Worm (Caenorhabditis elegans): ENCODE data around the gene mcd-1.

Gene mcd-1

DNA sequence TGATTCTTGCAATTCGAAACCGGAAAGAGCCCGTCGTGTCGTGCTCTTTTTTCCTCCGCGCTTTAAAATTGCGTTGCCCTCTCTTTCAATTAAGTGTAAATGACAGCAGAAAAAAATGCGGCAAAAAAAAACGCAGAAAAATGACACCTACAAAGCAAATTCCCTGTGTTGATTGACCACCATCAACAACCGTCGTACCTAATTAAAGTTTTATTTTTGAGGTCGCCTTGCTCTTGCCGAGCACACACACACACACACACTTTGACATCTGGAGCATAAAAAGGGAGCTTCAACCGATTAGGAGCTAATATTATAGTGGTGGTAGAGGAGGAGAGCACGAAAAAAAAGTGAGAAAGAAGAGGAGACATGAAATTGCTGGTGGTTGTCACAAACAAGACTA is 47.6 kb downstream of the mcd-1 start:
- TF ChIP-seq unc-86 (tag; optimal IDR thresholded peaks at IDR 0.05) (no peak), ceh-8 (GFP tag; optimal IDR thresholded peaks at IDR 0.05) (peak; percentile 52), egl-13 (tag; optimal IDR thresholded peaks at IDR 0.05) (peak; percentile 17), lin-39 (tag; optimal IDR thresholded peaks at IDR 0.05) (no peak), lin-14 (GFP tag; optimal IDR thresholded peaks at IDR 0.05) (peak; percentile 55), efl-1 (optimal IDR thresholded peaks at IDR 0.05) (no peak), efl-1 (GFP tag; optimal IDR thresholded peaks at IDR 0.05 in 1 of 2) (peak in 1 of 2 experiments; percentile 78), mab-9 (GFP tag; IDR thresholded peaks at IDR 0.05) (no peak)

DNA sequence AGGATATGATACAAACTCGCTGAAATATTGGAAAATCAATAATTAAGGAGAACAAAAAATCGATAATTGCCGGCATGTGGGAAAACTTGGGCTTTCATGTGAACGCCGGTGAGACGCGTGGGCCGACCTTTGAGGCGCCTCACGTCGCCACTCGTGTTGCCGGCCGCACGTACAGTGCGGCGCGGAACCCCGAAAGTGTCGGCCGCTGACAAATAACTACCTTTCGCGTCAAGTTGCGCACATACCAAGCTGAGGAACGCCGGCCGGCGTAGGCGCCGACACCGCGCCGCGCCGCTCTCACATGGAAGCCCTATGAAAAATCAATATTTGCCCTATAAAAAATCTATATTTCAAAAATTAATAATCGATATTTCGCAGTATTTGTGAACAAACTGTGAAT is 49.9 kb downstream of the mcd-1 start:
- TF ChIP-seq skn-1 (tag; optimal IDR thresholded peaks at IDR 0.05) = no peak
- TF ChIP-seq zip-4 (GFP tag; optimal IDR thresholded peaks at IDR 0.05) = no peak
- no peak for TF ChIP-seq mdl-1 (tag; optimal IDR thresholded peaks at IDR 0.05)
- no peak for TF ChIP-seq aha-1 (tag; optimal IDR thresholded peaks at IDR 0.05)
- no peak for TF ChIP-seq lin-15B (tag; optimal IDR thresholded peaks at IDR 0.05)
- no peak for TF ChIP-seq ztf-11 (tag; optimal IDR thresholded peaks at IDR 0.05)
- no peak for TF ChIP-seq ces-1 (GFP tag; optimal IDR thresholded peaks at IDR 0.05)

DNA sequence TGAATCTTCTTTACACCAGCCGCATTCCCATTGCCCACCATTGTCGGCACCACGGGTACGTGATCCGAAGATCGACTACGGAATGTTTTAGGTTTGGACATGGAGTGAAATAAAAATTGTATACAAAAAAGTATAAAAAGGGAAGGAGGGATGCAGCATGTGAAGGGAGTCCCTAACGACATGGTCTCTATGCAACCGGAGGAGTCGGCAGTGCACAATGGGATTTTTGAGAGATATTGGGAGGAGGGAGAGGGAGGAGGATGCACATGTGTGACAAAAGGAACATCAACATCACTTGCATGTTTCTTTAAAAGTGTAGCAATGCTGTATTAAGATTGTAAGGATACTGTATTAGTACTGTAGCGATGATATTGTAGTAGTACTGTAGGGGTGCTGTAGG is 51.2 kb downstream of the mcd-1 start, which contains the start of gene W07G1.1:
Gene W07G1.1, minus strand, starts transcription at position 101 of the 400 bp plus-strand sequence.
- no peak for TF ChIP-seq nhr-90 (tag; optimal IDR thresholded peaks at IDR 0.05; ENCODE audit: poor library complexity)
- TF ChIP-seq lin-14 (GFP tag; optimal IDR thresholded peaks at IDR 0.05) = no peak

DNA sequence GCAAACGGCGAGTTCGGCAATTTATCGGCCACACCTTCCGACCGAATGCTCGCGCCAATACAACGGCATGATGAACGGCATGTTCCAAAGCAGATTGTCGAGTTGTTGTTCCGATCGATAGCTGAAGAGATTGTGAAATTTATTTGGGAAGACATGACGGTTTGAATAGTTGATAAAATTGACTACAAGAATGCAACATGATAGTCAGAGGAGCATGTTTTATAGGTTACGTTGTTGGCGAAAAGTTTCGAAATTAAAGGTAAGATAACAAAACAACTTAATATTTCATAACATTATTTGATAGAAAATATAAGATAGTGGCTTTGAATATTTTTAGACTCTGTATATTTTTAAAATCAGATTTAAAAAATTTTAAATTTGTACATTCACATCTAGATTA is 57.2 kb downstream of the mcd-1 start:
- TF ChIP-seq elt-2 (tag; optimal IDR thresholded peaks at IDR 0.05) (peak; percentile 44), lin-39 (tag; optimal IDR thresholded peaks at IDR 0.05) (no peak)

All from whole organism, L1 larva.